Fruit fly (Drosophila melanogaster): ENCODE measurements around the gene narya.

Gene narya

DNA sequence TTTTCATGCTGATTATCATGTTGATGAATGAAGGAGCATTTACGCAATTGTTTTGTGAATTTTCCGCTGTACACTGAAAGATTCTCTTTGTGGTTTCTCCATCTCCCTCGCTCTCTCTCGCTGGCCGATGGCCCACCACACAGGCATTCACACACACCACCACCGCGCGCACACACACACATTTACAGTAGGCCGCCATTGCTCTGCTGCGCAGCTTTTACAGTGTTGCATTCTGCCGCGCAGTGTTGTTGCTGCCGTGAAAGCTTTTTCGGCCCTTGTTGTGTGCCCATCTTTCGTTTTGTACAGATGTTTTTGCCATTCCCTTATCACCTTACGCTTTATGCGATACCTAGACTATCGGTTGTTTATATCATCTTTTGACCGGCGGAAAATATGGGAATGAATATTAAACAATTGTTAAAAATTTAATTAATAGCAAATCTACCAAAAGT is 22.0 kb downstream of the narya start (continued):
- TF ChIP-seq peb (GFP tag; IDR thresholded peaks at IDR 0.05) (no peak), ERR (GFP tag; optimal IDR thresholded peaks at IDR 0.05) (peak; percentile 1), Hey (tag; optimal IDR thresholded peaks at IDR 0.05) (no peak), CG31388 (GFP tag; optimal IDR thresholded peaks at IDR 0.05) (no peak), CG2116 (GFP tag; optimal IDR thresholded peaks at IDR 0.05) (peak; percentile 97), ara (GFP tag; IDR thresholded peaks at IDR 0.05) (no peak), dan (GFP tag; IDR thresholded peaks at IDR 0.05) (no peak), Eip74EF (GFP tag; optimal IDR thresholded peaks at IDR 0.05) (no peak), CG6791 (GFP tag; IDR thresholded peaks at IDR 0.05; ENCODE audit: partially characterized antibody) (peak; percentile 74), CG15073 (GFP tag; optimal IDR thresholded peaks at IDR 0.05) (no peak), CTCF (GFP tag; optimal IDR thresholded peaks at IDR 0.05) (no peak), CG17829 (tag; optimal IDR thresholded peaks at IDR 0.05) (peak; percentile 15), CG11398 (GFP tag; optimal IDR thresholded peaks at IDR 0.05) (no peak), CG4360 (GFP tag; IDR thresholded peaks at IDR 0.05) (peak; percentile 80), ttk (GFP tag; IDR thresholded peaks at IDR 0.05) (no peak), Nf-YB (GFP tag; optimal IDR thresholded peaks at IDR 0.05) (no peak), HLH4C (GFP tag; IDR thresholded peaks at IDR 0.05; ENCODE audit: partially characterized antibody) (peak; percentile 52; the same call in 2 of the 3 replicates), CG14014 (GFP tag; IDR thresholded peaks at IDR 0.05) (no peak), Hr51 (GFP tag; optimal IDR thresholded peaks at IDR 0.05) (no peak), ato (GFP tag; IDR thresholded peaks at IDR 0.05; ENCODE audit: partially characterized antibody) (peak; percentile 50; the same call in 1 of the 2 replicates), pan (optimal IDR thresholded peaks at IDR 0.05) (no peak), pan (GFP tag; optimal IDR thresholded peaks at IDR 0.05 in 1 of 2, IDR thresholded peaks at IDR 0.05 in 1 of 2) (no peak), CG10321 (GFP tag; IDR thresholded peaks at IDR 0.05) (no peak), NfI (GFP tag; optimal IDR thresholded peaks at IDR 0.05) (no peak), Dll (GFP tag; IDR thresholded peaks at IDR 0.05; ENCODE audit: partially characterized antibody) (peak; percentile 77), z (GFP tag; IDR thresholded peaks at IDR 0.05) (no peak), CG14050 (GFP tag; IDR thresholded peaks at IDR 0.05) (no peak), Dek (tag; optimal IDR thresholded peaks at IDR 0.05) (no peak), BEAF-32 (GFP tag; optimal IDR thresholded peaks at IDR 0.05) (peak; percentile 76), kah (GFP tag; optimal IDR thresholded peaks at IDR 0.05) (no peak), CG2678 (tag; optimal IDR thresholded peaks at IDR 0.05) (no peak), Antp (GFP tag; optimal IDR thresholded peaks at IDR 0.05) (no peak), CG14965 (GFP tag; optimal IDR thresholded peaks at IDR 0.05; ENCODE audit: borderline replicate concordance) (no peak), Rx (GFP tag; IDR thresholded peaks at IDR 0.05) (no peak), CG1832 (GFP tag; optimal IDR thresholded peaks at IDR 0.05) (peak; percentile 37), trem (tag; optimal IDR thresholded peaks at IDR 0.05) (no peak), lov (optimal IDR thresholded peaks at IDR 0.05) (no peak), lov (GFP tag; IDR thresholded peaks at IDR 0.05) (0 out of 3 replicates have a peak, but pooled peaks have one; percentile 34), vfl (GFP tag; optimal IDR thresholded peaks at IDR 0.05) (no peak), vnd (GFP tag; IDR thresholded peaks at IDR 0.05; ENCODE audit: partially characterized antibody) (0 out of 3 replicates have a peak, but pooled peaks have one; percentile 37), CG17361 (GFP tag; IDR thresholded peaks at IDR 0.05) (no peak), Atf-2 (GFP tag; optimal IDR thresholded peaks at IDR 0.05) (no peak), tap (tag; optimal IDR thresholded peaks at IDR 0.05) (no peak), Atf3 (GFP tag; optimal IDR thresholded peaks at IDR 0.05) (no peak), Hr78 (GFP tag; optimal IDR thresholded peaks at IDR 0.05) (no peak), B-H2 (GFP tag; optimal IDR thresholded peaks at IDR 0.05) (peak; percentile 12), zf30C (GFP tag; optimal IDR thresholded peaks at IDR 0.05) (peak; percentile 75), CG7372 (GFP tag; IDR thresholded peaks at IDR 0.05) (no peak), grau (tag; optimal IDR thresholded peaks at IDR 0.05) (no peak), gfzf (GFP tag; optimal IDR thresholded peaks at IDR 0.05) (peak; percentile 67), yki (optimal IDR thresholded peaks at IDR 0.05) (no peak)
